Worm (Caenorhabditis elegans): ENCODE measurements around the gene T07A9.12.

The T07A9.12 gene

ce11 chrIV:375915-376314, 34.8 kb upstream of the T07A9.12 start, which contains the start of gene fln-1:
Gene fln-1 (minus strand): TSS chrIV:376015.
- TF ChIP-seq lin-32 (GFP tag; optimal IDR thresholded peaks at IDR 0.05): no peak

ce11 chrIV:377791-378190, 32.9 kb upstream of the T07A9.12 start:
- TF ChIP-seq pha-4 (tag; optimal IDR thresholded peaks at IDR 0.05) (no peak), sem-2 (GFP tag; optimal IDR thresholded peaks at IDR 0.05) (no peak), mab-5 (tag; optimal IDR thresholded peaks at IDR 0.05) (no peak), nhr-28 (tag; optimal IDR thresholded peaks at IDR 0.05) (no peak), nhr-12 (tag; optimal IDR thresholded peaks at IDR 0.05) (no peak), ces-1 (GFP tag; optimal IDR thresholded peaks at IDR 0.05) (no peak), zip-8 (tag; optimal IDR thresholded peaks at IDR 0.05) (no peak), unc-62 (GFP tag; optimal IDR thresholded peaks at IDR 0.05) (no peak), M03D4.4 (tag; optimal IDR thresholded peaks at IDR 0.05) (no peak)

ce11 chrIV:378367-378766, 32.3 kb upstream of the T07A9.12 start:
- TF ChIP-seq unc-62 (GFP tag; optimal IDR thresholded peaks at IDR 0.05): no peak
- TF ChIP-seq drap-1 (GFP tag; optimal IDR thresholded peaks at IDR 0.05): no peak
- TF ChIP-seq lin-32 (GFP tag; optimal IDR thresholded peaks at IDR 0.05): no peak
- TF ChIP-seq ceh-83 (GFP tag; optimal IDR thresholded peaks at IDR 0.05): no peak
- no peak for TF ChIP-seq bed-3 (GFP tag; optimal IDR thresholded peaks at IDR 0.05)
- no peak for TF ChIP-seq mep-1 (tag; optimal IDR thresholded peaks at IDR 0.05)
- no peak for TF ChIP-seq ceh-39 (tag; optimal IDR thresholded peaks at IDR 0.05)
- TF ChIP-seq elt-1 (tag; optimal IDR thresholded peaks at IDR 0.05; ENCODE audit: borderline replicate concordance, insufficient read depth): no peak
- no peak for TF ChIP-seq unc-120 (tag; optimal IDR thresholded peaks at IDR 0.05; ENCODE audit: poor library complexity, severe bottlenecking)
- TF ChIP-seq unc-39 (tag; optimal IDR thresholded peaks at IDR 0.05): no peak
- no peak for TF ChIP-seq ces-1 (GFP tag; optimal IDR thresholded peaks at IDR 0.05)
- no peak for TF ChIP-seq snpc-4 (tag; optimal IDR thresholded peaks at IDR 0.05)
- TF ChIP-seq nhr-2 (tag; optimal IDR thresholded peaks at IDR 0.05): no peak
- no peak for TF ChIP-seq ztf-11 (tag; optimal IDR thresholded peaks at IDR 0.05)

- TF ChIP-seq elt-1 (tag; optimal IDR thresholded peaks at IDR 0.05; ENCODE audit: borderline replicate concordance, insufficient read depth) (no peak), mab-5 (tag; optimal IDR thresholded peaks at IDR 0.05) (no peak), mls-2 (tag; optimal IDR thresholded peaks at IDR 0.05) (no peak), unc-120 (tag; optimal IDR thresholded peaks at IDR 0.05; ENCODE audit: poor library complexity, severe bottlenecking) (peak; percentile 82), bed-3 (GFP tag; optimal IDR thresholded peaks at IDR 0.05) (no peak), sptf-1 (tag; optimal IDR thresholded peaks at IDR 0.05) (no peak), hlh-1 (tag; optimal IDR thresholded peaks at IDR 0.05) (peak; percentile 94)
These were observed 31.8 kb upstream of the T07A9.12 start for ce11 chrIV:378838-379237.

- TF ChIP-seq ceh-43 (GFP tag; optimal IDR thresholded peaks at IDR 0.05) (peak; percentile 7), zip-8 (tag; optimal IDR thresholded peaks at IDR 0.05) (no peak)
These were observed 31.1 kb upstream of the T07A9.12 start for ce11 chrIV:379605-380004.

ce11 chrIV:383135-383731, 27.4 kb upstream of the T07A9.12 start, which contains the start of gene spl-1:
Gene spl-1 (minus strand): TSS chrIV:383185.
- no peak for TF ChIP-seq zip-8 (tag; optimal IDR thresholded peaks at IDR 0.05)
- TF ChIP-seq unc-62 (GFP tag; optimal IDR thresholded peaks at IDR 0.05): no peak
- no peak for TF ChIP-seq lsy-2 (tag; optimal IDR thresholded peaks at IDR 0.05)
- TF ChIP-seq hlh-1 (tag; optimal IDR thresholded peaks at IDR 0.05): no peak
- TF ChIP-seq flh-1 (GFP tag; optimal IDR thresholded peaks at IDR 0.05): no peak
- no peak for TF ChIP-seq ceh-39 (tag; optimal IDR thresholded peaks at IDR 0.05)
- no peak for TF ChIP-seq elt-3 (tag; optimal IDR thresholded peaks at IDR 0.05)
- TF ChIP-seq M03D4.4 (tag; optimal IDR thresholded peaks at IDR 0.05): no peak
- no peak for TF ChIP-seq tbx-8 (GFP tag; optimal IDR thresholded peaks at IDR 0.05)
- no peak for TF ChIP-seq mab-5 (tag; optimal IDR thresholded peaks at IDR 0.05)
- TF ChIP-seq nhr-12 (tag; optimal IDR thresholded peaks at IDR 0.05): no peak
- TF ChIP-seq drap-1 (GFP tag; optimal IDR thresholded peaks at IDR 0.05): no peak
- TF ChIP-seq ztf-11 (tag; optimal IDR thresholded peaks at IDR 0.05): no peak
- no peak for TF ChIP-seq snpc-4 (tag; optimal IDR thresholded peaks at IDR 0.05)
- no peak for TF ChIP-seq nhr-2 (tag; optimal IDR thresholded peaks at IDR 0.05)
- TF ChIP-seq mls-2 (tag; optimal IDR thresholded peaks at IDR 0.05): no peak
